Worm (Caenorhabditis elegans) whole organism, mixed stage, embryonic: ENCODE results near the gene dhs-21.

Source experiments
- elt-3 ChIP-seq: fragments of 150-350 bp; optimal IDR thresholded peaks from 2 replicates; lab custom pipeline; 2014; ENCODE audit warnings: missing biosample characterization, missing genetic modification characterization
- lsy-2 ChIP-seq: fragments of 150-350 bp; optimal IDR thresholded peaks from 2 replicates; lab custom pipeline; 2014; ENCODE audit warnings: missing biosample characterization, missing genetic modification characterization
- mab-5 ChIP-seq: fragments of 150-350 bp; optimal IDR thresholded peaks from 2 replicates; lab custom pipeline; 2014; ENCODE audit warnings: missing biosample characterization, missing genetic modification characterization
- nhr-12 ChIP-seq: fragments of 150-350 bp; optimal IDR thresholded peaks from 2 replicates; lab custom pipeline; 2014; ENCODE audit warnings: missing biosample characterization, missing genetic modification characterization

- TF ChIP-seq elt-3 (tag; lab: Kevin White, UChicago) (no peak), mab-5 (tag; lab: Kevin White, UChicago) (no peak), lsy-2 (no peak), nhr-12 (no peak)
These were observed at the start of gene dhs-21, which contains the start of gene xbx-9 for ce11 chrV:12733465-12734248.
